Fruit fly (Drosophila melanogaster): ENCODE results near the gene CG7900.
A peak's percentile ranks its signal among the peaks of the same experiment; 100 is the strongest.

CG7900 gene

DNA sequence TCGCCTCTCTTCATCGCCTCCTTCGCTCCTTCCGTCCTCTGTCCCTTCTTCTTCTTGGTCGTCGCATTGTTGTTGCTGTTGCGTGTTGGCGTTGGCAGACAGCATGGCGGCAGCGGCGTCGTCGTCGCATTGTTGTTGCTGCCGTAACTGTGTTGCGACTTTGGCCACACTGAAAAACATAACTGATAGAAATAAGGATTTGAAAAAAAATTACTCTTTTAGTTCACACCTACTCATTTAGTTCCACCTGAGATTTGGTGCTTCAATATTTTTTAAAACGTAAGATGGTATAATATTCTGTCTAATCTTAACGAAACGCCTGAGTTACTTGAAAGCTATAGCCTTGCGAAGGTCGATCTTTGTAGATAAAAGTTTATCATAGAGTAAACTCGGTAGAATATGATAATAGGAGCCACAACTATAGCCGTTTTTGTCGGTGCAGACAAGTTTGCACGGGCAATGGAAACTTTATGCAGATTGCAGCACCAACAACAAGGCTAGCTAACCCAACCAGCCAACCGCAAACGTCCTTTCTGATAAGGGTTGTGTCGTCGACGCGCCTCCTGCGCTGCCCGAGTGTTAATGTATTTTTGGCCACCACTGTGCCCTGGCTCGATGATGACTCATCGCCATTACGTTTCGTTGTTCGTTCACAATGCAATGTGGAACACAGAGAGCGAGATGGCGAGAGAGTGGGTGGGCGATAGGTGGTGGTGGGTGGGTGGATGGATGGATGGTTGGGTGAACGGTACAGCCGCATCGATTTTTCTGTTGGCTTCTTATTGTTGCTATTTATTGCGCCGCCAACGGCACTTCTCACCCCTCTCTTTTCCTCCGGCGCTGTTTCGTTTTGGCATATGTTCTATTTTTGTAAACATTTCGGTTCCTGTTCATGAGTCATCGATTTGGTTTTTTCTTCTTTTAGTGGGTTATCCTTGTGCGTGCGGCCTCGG, 19.2 kb downstream of the CG7900 start (continued):
- TF ChIP-seq sug (tag; optimal IDR thresholded peaks at IDR 0.05): peak; percentile 51
- no peak for TF ChIP-seq CG13287 (GFP tag; IDR thresholded peaks at IDR 0.05; ENCODE audit: partially characterized antibody)
- no peak for TF ChIP-seq jigr1 (GFP tag; IDR thresholded peaks at IDR 0.05)
- TF ChIP-seq sqz (GFP tag; optimal IDR thresholded peaks at IDR 0.05): no peak
- peak; percentile 58 for TF ChIP-seq CG12155 (GFP tag; optimal IDR thresholded peaks at IDR 0.05)
- TF ChIP-seq CG2875 (GFP tag; optimal IDR thresholded peaks at IDR 0.05): peak; percentile 69
- TF ChIP-seq repo (GFP tag; optimal IDR thresholded peaks at IDR 0.05): peak; percentile 45
- peak; percentile 59 for TF ChIP-seq CG9215 (GFP tag; IDR thresholded peaks at IDR 0.05)
- 0 out of 3 replicates have a peak, but pooled peaks have one; percentile 17 for TF ChIP-seq vnd (GFP tag; IDR thresholded peaks at IDR 0.05; ENCODE audit: partially characterized antibody)
- peak; percentile 69 for TF ChIP-seq CG17829 (tag; optimal IDR thresholded peaks at IDR 0.05)
- TF ChIP-seq nerfin-1 (tag; optimal IDR thresholded peaks at IDR 0.05): peak; percentile 21
- peak; percentile 76 for TF ChIP-seq CG4854 (GFP tag; optimal IDR thresholded peaks at IDR 0.05)
- TF ChIP-seq CG18764 (GFP tag; optimal IDR thresholded peaks at IDR 0.05): peak; percentile 57
- TF ChIP-seq Rfx (GFP tag; IDR thresholded peaks at IDR 0.05): peak; percentile 57; the same call in 1 of the 2 replicates
- TF ChIP-seq CG14050 (GFP tag; IDR thresholded peaks at IDR 0.05): peak; percentile 54; the same call in 2 of the 3 replicates
- TF ChIP-seq ssp (GFP tag; IDR thresholded peaks at IDR 0.05): peak; percentile 48
- peak; percentile 31; the same call in 1 of the 2 replicates for TF ChIP-seq wor (GFP tag; IDR thresholded peaks at IDR 0.05)
- no peak for TF ChIP-seq CG17612 (GFP tag; IDR thresholded peaks at IDR 0.05)
- peak; percentile 21 for TF ChIP-seq CG4328 (GFP tag; optimal IDR thresholded peaks at IDR 0.05)
- peak; percentile 56 for TF ChIP-seq CG17802 (tag; optimal IDR thresholded peaks at IDR 0.05)
- TF ChIP-seq Opbp (GFP tag; IDR thresholded peaks at IDR 0.05; ENCODE audit: partially characterized antibody): no peak
- peak; percentile 69 for TF ChIP-seq zf30C (GFP tag; optimal IDR thresholded peaks at IDR 0.05)
- peak; percentile 89 for TF ChIP-seq CG2678 (tag; optimal IDR thresholded peaks at IDR 0.05)
- no peak; the same call in 2 of the 3 replicates for TF ChIP-seq zfh1 (GFP tag; IDR thresholded peaks at IDR 0.05)
- peak; percentile 60 for TF ChIP-seq CG14965 (GFP tag; optimal IDR thresholded peaks at IDR 0.05; ENCODE audit: borderline replicate concordance)
- no peak for TF ChIP-seq CG7745 (tag; optimal IDR thresholded peaks at IDR 0.05)
- TF ChIP-seq CG18619 (GFP tag; optimal IDR thresholded peaks at IDR 0.05): peak; percentile 90
- no peak for TF ChIP-seq bigmax (GFP tag; optimal IDR thresholded peaks at IDR 0.05)
- TF ChIP-seq Bteb2 (GFP tag; optimal IDR thresholded peaks at IDR 0.05): peak; percentile 82
- no peak for TF ChIP-seq CG11696 (GFP tag; IDR thresholded peaks at IDR 0.05)
- TF ChIP-seq CG18599 (GFP tag; optimal IDR thresholded peaks at IDR 0.05): peak; percentile 89
- TF ChIP-seq trem (tag; optimal IDR thresholded peaks at IDR 0.05): peak; percentile 39
- TF ChIP-seq CG33213 (GFP tag; optimal IDR thresholded peaks at IDR 0.05): peak; percentile 62
- TF ChIP-seq sens-2 (GFP tag; IDR thresholded peaks at IDR 0.05): no peak
- TF ChIP-seq ci (GFP tag; IDR thresholded peaks at IDR 0.05): peak; percentile 83
- TF ChIP-seq insv (GFP tag; optimal IDR thresholded peaks at IDR 0.05): no peak
- no peak for TF ChIP-seq toy (GFP tag; IDR thresholded peaks at IDR 0.05)
- peak; percentile 96 for TF ChIP-seq Ets65A (GFP tag)
- TF ChIP-seq mam (GFP tag; optimal IDR thresholded peaks at IDR 0.05): peak; percentile 75
- peak; percentile 67 for TF ChIP-seq lmd (GFP tag; IDR thresholded peaks at IDR 0.05)
- peak; percentile 46 for TF ChIP-seq chn (GFP tag; optimal IDR thresholded peaks at IDR 0.05)
- TF ChIP-seq Hr3 (GFP tag; optimal IDR thresholded peaks at IDR 0.05): peak; percentile 70
- TF ChIP-seq CG5953 (GFP tag; IDR thresholded peaks at IDR 0.05): 0 out of 2 replicates have a peak, but pooled peaks have one; percentile 14
- no peak for TF ChIP-seq Gsc (GFP tag; IDR thresholded peaks at IDR 0.05)
- peak; percentile 69 for TF ChIP-seq Abd-B (GFP tag; optimal IDR thresholded peaks at IDR 0.05)
- no peak for TF ChIP-seq Oaz (GFP tag; IDR thresholded peaks at IDR 0.05)
- peak; percentile 73 for TF ChIP-seq caup (GFP tag; optimal IDR thresholded peaks at IDR 0.05; ENCODE audit: severe bottlenecking)
- TF ChIP-seq fd3F (GFP tag; optimal IDR thresholded peaks at IDR 0.05): peak; percentile 59

Measured in whole organism, embryonic.